Worm (Caenorhabditis elegans) whole organism, young adult: ENCODE data around the gene F53F4.11.
A peak's percentile ranks its signal among the peaks of the same experiment; 100 is the strongest.

ENCODE experiments used
- B0035.1 ChIP-seq: sonication (generic microtip); optimal IDR thresholded peaks from 2 replicates; lab custom pipeline; 2016; ENCODE audit warnings: missing genetic modification characterization, mild to moderate bottlenecking, missing compliant biosample characterization, missing genotype, missing genetic modification reagents
- B0261.1 ChIP-seq: sonication (generic microtip); optimal IDR thresholded peaks from 2 replicates; lab custom pipeline; 2016; ENCODE audit warnings: mild to moderate bottlenecking, missing genetic modification characterization, moderate library complexity, missing compliant biosample characterization
- C17E4.6 ChIP-seq: fragments of 200-800 bp; sonication (Bioruptor generic); IDR thresholded peaks from 2 replicates; pipeline ENCODE4 v1.3.6; 2022; ENCODE audit warnings: missing genetic modification reagents, missing genetic modification characterization, missing compliant biosample characterization
- D2030.7 ChIP-seq: fragments of 200-800 bp; sonication (Bioruptor generic); IDR thresholded peaks from 2 replicates; pipeline ENCODE4 v1.3.6; 2022; ENCODE audit warnings: missing genetic modification reagents, missing genetic modification characterization, missing compliant biosample characterization
- F49E8.2 ChIP-seq: sonication (generic microtip); optimal IDR thresholded peaks from 3 replicates; lab custom pipeline; 2017; ENCODE audit warnings: missing genetic modification characterization, mild to moderate bottlenecking, missing compliant biosample characterization, antibody characterized with exemption, moderate library complexity; ENCODE audit not compliant: insufficient read depth
- F57C9.4 ChIP-seq: sonication (generic microtip); optimal IDR thresholded peaks from 2 replicates; lab custom pipeline; 2017; ENCODE audit warnings: mild to moderate bottlenecking, missing genetic modification characterization, missing compliant biosample characterization
- K11D2.4 ChIP-seq: fragments of 200-800 bp; sonication (Bioruptor generic); IDR thresholded peaks from 2 replicates; pipeline ENCODE4 v1.3.6; 2022; ENCODE audit warnings: missing genetic modification reagents, missing genetic modification characterization, missing compliant biosample characterization
- T07F8.4 ChIP-seq: sonication (generic microtip); optimal IDR thresholded peaks from 2 replicates; lab custom pipeline; 2016; ENCODE audit warnings: mild to moderate bottlenecking, missing genetic modification characterization, moderate library complexity, missing compliant biosample characterization
- Y79H2A.3 ChIP-seq: fragments of 200-800 bp; sonication (Bioruptor generic); conservative IDR thresholded peaks from 2 replicates; pipeline ENCODE4 v1.3.6; 2022; ENCODE audit warnings: missing genetic modification reagents, missing genetic modification characterization, missing compliant biosample characterization
- akir-1 ChIP-seq: fragments of 200-800 bp; sonication (Bioruptor generic); optimal IDR thresholded peaks from 2 replicates; lab custom pipeline; 2018; ENCODE audit warnings: mild to moderate bottlenecking, missing genetic modification characterization, moderate library complexity, missing compliant biosample characterization
- athp-1 ChIP-seq: sonication (generic microtip); optimal IDR thresholded peaks from 2 replicates; lab custom pipeline; 2017; ENCODE audit warnings: mild to moderate bottlenecking, missing genetic modification characterization, missing compliant biosample characterization
- attf-6 ChIP-seq: fragments of 200-800 bp; sonication (Bioruptor generic); IDR thresholded peaks from 2 replicates; pipeline ENCODE4 v1.3.6; 2022; ENCODE audit warnings: missing genetic modification reagents, missing genetic modification characterization, missing compliant biosample characterization
- ccch-3 ChIP-seq: fragments of 200-800 bp; sonication (Bioruptor generic); optimal IDR thresholded peaks from 2 replicates; lab custom pipeline; 2018; ENCODE audit warnings: mild to moderate bottlenecking, missing genetic modification characterization, missing compliant biosample characterization
- cebp-1 ChIP-seq, 2 experiments: fragments of 200-800 bp in 1 of 2; sonication (Bioruptor generic) in 1 of 2; sonication (generic microtip) in 1 of 2; IDR thresholded peaks in 1 of 2; optimal IDR thresholded peaks in 1 of 2; 2 replicates each; pipeline versions ENCODE4 v1.3.6 to Lab custom; 2017 to 2022; ENCODE audit warnings: missing compliant biosample characterization in 2 of 2, missing genetic modification characterization in 2 of 2, mild to moderate bottlenecking in 1 of 2, missing genetic modification reagents in 1 of 2, moderate library complexity in 1 of 2
- ceh-100 ChIP-seq: fragments of 200-800 bp; sonication (Bioruptor generic); IDR thresholded peaks from 2 replicates; pipeline ENCODE4 v1.3.6; 2022; ENCODE audit warnings: missing genetic modification reagents, missing genetic modification characterization, missing compliant biosample characterization
- ceh-40 ChIP-seq: fragments of 200-800 bp; sonication (Bioruptor generic); IDR thresholded peaks from 2 replicates; pipeline ENCODE4 v1.3.6; 2022; ENCODE audit warnings: missing genetic modification characterization, missing compliant biosample characterization
- ceh-58 ChIP-seq: fragments of 200-800 bp; sonication (Bioruptor generic); IDR thresholded peaks from 2 replicates; pipeline ENCODE4 v1.3.6; 2022; ENCODE audit warnings: missing genetic modification characterization, missing compliant biosample characterization
- egl-18 ChIP-seq: fragments of 200-800 bp; sonication (Bioruptor generic); IDR thresholded peaks from 2 replicates; pipeline ENCODE4 v1.3.6; 2022; ENCODE audit warnings: missing genetic modification reagents, missing genetic modification characterization, missing compliant biosample characterization
- egl-44 ChIP-seq: fragments of 200-800 bp; sonication (Bioruptor generic); IDR thresholded peaks from 2 replicates; pipeline ENCODE4 v1.3.6; 2022; ENCODE audit warnings: missing genetic modification reagents, missing genetic modification characterization, missing compliant biosample characterization
- fkh-3 ChIP-seq: sonication (generic microtip); optimal IDR thresholded peaks from 2 replicates; lab custom pipeline; 2016; ENCODE audit warnings: mild to moderate bottlenecking, missing genetic modification characterization, missing compliant biosample characterization
- hlh-12 ChIP-seq: sonication (generic microtip); optimal IDR thresholded peaks from 2 replicates; lab custom pipeline; 2016; ENCODE audit warnings: missing genetic modification characterization, missing compliant biosample characterization
- hmg-1.2 ChIP-seq: fragments of 200-800 bp; sonication (Bioruptor generic); IDR thresholded peaks from 2 replicates; pipeline ENCODE4 v1.3.6; 2022; ENCODE audit warnings: missing genetic modification reagents, missing genetic modification characterization, missing compliant biosample characterization
- lag-1 ChIP-seq: fragments of 200-800 bp; sonication (Bioruptor generic); IDR thresholded peaks from 2 replicates; pipeline ENCODE4 v1.3.6; 2022; ENCODE audit warnings: missing genetic modification reagents, missing genetic modification characterization, missing compliant biosample characterization
- let-526 ChIP-seq: fragments of 200-800 bp; sonication (Bioruptor generic); IDR thresholded peaks from 2 replicates; pipeline ENCODE4 v1.3.6; 2022; ENCODE audit warnings: missing genetic modification reagents, missing genetic modification characterization, missing compliant biosample characterization
- lin-35 ChIP-seq, 3 experiments: fragments of 150-350 bp in 2 of 3; sonication (generic microtip) in 1 of 3; optimal IDR thresholded peaks; 2 replicates each; lab custom pipeline; 2014 to 2018; ENCODE audit warnings: missing biosample characterization in 3 of 3, missing genetic modification characterization in 3 of 3, missing genetic modification reagents in 3 of 3
- lin-54 ChIP-seq: fragments of 200-800 bp; sonication (Bioruptor generic); optimal IDR thresholded peaks from 2 replicates; lab custom pipeline; 2018; ENCODE audit warnings: mild to moderate bottlenecking, missing genetic modification characterization, missing compliant biosample characterization
- lsy-27 ChIP-seq: sonication (generic microtip); optimal IDR thresholded peaks from 2 replicates; lab custom pipeline; 2017; ENCODE audit warnings: missing genetic modification characterization, mild to moderate bottlenecking, missing compliant biosample characterization, antibody characterized with exemption, missing genotype, borderline replicate concordance; ENCODE audit not compliant: insufficient read depth
- madf-3 ChIP-seq: fragments of 200-800 bp; sonication (Bioruptor generic); IDR thresholded peaks from 2 replicates; pipeline ENCODE4 v1.3.6; 2022; ENCODE audit warnings: missing genetic modification reagents, missing genetic modification characterization, missing compliant biosample characterization
- madf-6 ChIP-seq: fragments of 200-800 bp; sonication (Bioruptor generic); IDR thresholded peaks from 2 replicates; pipeline ENCODE4 v1.3.6; 2022; ENCODE audit warnings: missing genetic modification reagents, missing genetic modification characterization, missing compliant biosample characterization
- mcd-1 ChIP-seq: fragments of 200-800 bp; sonication (Bioruptor generic); IDR thresholded peaks from 2 replicates; pipeline ENCODE4 v1.3.6; 2022; ENCODE audit warnings: missing genetic modification reagents, missing genetic modification characterization, missing compliant biosample characterization
- nfya-1 ChIP-seq: sonication (generic microtip); optimal IDR thresholded peaks from 2 replicates; lab custom pipeline; 2017; ENCODE audit warnings: antibody characterized with exemption, missing compliant biosample characterization, missing genetic modification characterization, borderline replicate concordance; ENCODE audit not compliant: insufficient read depth
- nhr-179 ChIP-seq: sonication (generic microtip); optimal IDR thresholded peaks from 2 replicates; lab custom pipeline; 2016; ENCODE audit warnings: mild to moderate bottlenecking, missing genetic modification characterization, missing compliant biosample characterization
- snpc-4 ChIP-seq, 5 experiments: fragments of 150-350 bp in 1 of 5; sonication (generic microtip) in 4 of 5; optimal IDR thresholded peaks; 2 replicates each; lab custom pipeline; 2014 to 2018; ENCODE audit warnings: missing genetic modification characterization in 5 of 5, missing biosample characterization in 3 of 5, antibody characterized with exemption in 2 of 5, mild to moderate bottlenecking in 2 of 5, missing compliant biosample characterization in 2 of 5, missing genotype in 2 of 5, moderate library complexity in 2 of 5, missing genetic modification reagents in 1 of 5
- somi-1 ChIP-seq: fragments of 200-800 bp; sonication (Bioruptor generic); optimal IDR thresholded peaks from 2 replicates; lab custom pipeline; 2018; ENCODE audit warnings: mild to moderate bottlenecking, missing genetic modification characterization, missing compliant biosample characterization
- tlf-1 ChIP-seq: fragments of 200-800 bp; sonication (Bioruptor generic); optimal IDR thresholded peaks from 2 replicates; lab custom pipeline; 2018; ENCODE audit warnings: mild to moderate bottlenecking, missing genetic modification characterization, missing compliant biosample characterization
- unc-130 ChIP-seq: sonication (generic microtip); optimal IDR thresholded peaks from 2 replicates; lab custom pipeline; 2016; ENCODE audit warnings: missing genetic modification reagents, missing genetic modification characterization, missing compliant biosample characterization
- unc-62 ChIP-seq: fragments of 150-350 bp; optimal IDR thresholded peaks from 2 replicates; lab custom pipeline; 2014; ENCODE audit warnings: missing biosample characterization, missing genetic modification reagents, missing genetic modification characterization
- xnd-1 ChIP-seq: sonication (generic microtip); optimal IDR thresholded peaks from 2 replicates; lab custom pipeline; 2016; ENCODE audit warnings: missing genotype, missing genetic modification reagents, missing genetic modification characterization, missing compliant biosample characterization
- ztf-22 ChIP-seq: fragments of 200-800 bp; sonication (Bioruptor generic); optimal IDR thresholded peaks from 2 replicates; lab custom pipeline; 2018; ENCODE audit warnings: mild to moderate bottlenecking, missing genetic modification characterization, moderate library complexity, missing compliant biosample characterization
- ztf-25 ChIP-seq: fragments of 200-800 bp; sonication (Bioruptor generic); IDR thresholded peaks from 2 replicates; pipeline ENCODE4 v1.3.6; 2022; ENCODE audit warnings: missing genetic modification reagents, missing genetic modification characterization, missing compliant biosample characterization
- ztf-3 ChIP-seq: fragments of 200-800 bp; sonication (Bioruptor generic); optimal IDR thresholded peaks from 2 replicates; lab custom pipeline; 2018; ENCODE audit warnings: mild to moderate bottlenecking, missing genetic modification characterization, missing compliant biosample characterization

F53F4.11 gene

ce11 chrV:13657291-13657690 is 33.0 kb upstream of the F53F4.11 start (continued):
- no peak for TF ChIP-seq C17E4.6 (GFP tag; lab: Robert Waterston, UW)
- no peak for TF ChIP-seq xnd-1 (tag; lab: Kevin White, UChicago)
- no peak for TF ChIP-seq snpc-4 (GFP tag; optimal IDR thresholded peaks at IDR 0.05; lab: Kevin White, UChicago)
- peak in 1 of 4 experiments; percentile 20 for TF ChIP-seq snpc-4 (tag; optimal IDR thresholded peaks at IDR 0.05; lab: Kevin White, UChicago)
- TF ChIP-seq unc-62 (GFP tag; lab: Kevin White, UChicago), result peak; percentile 58
- peak; percentile 66; the same call in 1 of the 2 replicates for TF ChIP-seq K11D2.4
- no peak for TF ChIP-seq egl-18 (GFP tag; lab: Robert Waterston, UW)
- peak; percentile 28; the same call in 1 of the 2 replicates for TF ChIP-seq hmg-1.2 (GFP tag; lab: Robert Waterston, UW)
- no peak for TF ChIP-seq nfya-1 (tag; lab: Kevin White, UChicago)
- peak; percentile 70; the same call in 1 of the 2 replicates for TF ChIP-seq lag-1 (GFP tag; lab: Robert Waterston, UW)
- TF ChIP-seq lin-35 (GFP tag; optimal IDR thresholded peaks at IDR 0.05; lab: Kevin White, UChicago), result peak in 1 of 3 experiments; percentile 33
- TF ChIP-seq cebp-1 (GFP tag; IDR thresholded peaks at IDR 0.05; lab: Robert Waterston, UW), result peak; percentile 8; the same call in 1 of the 2 replicates
- peak; percentile 71 for TF ChIP-seq cebp-1 (tag; optimal IDR thresholded peaks at IDR 0.05; lab: Kevin White, UChicago)
- TF ChIP-seq lin-54 (GFP tag; lab: Kevin White, UChicago), result peak; percentile 44
- TF ChIP-seq, all 124 proteins: peak for 33

- TF ChIP-seq madf-6 (GFP tag; lab: Robert Waterston, UW) (no peak; the same call in none of the 2 replicates), Y79H2A.3 (GFP tag; lab: Robert Waterston, UW) (no peak), ceh-40 (GFP tag; lab: Robert Waterston, UW) (no peak), nhr-179 (no peak), mcd-1 (GFP tag; lab: Robert Waterston, UW) (peak; percentile 44; the same call in 1 of the 2 replicates), athp-1 (no peak), nfya-1 (tag; lab: Kevin White, UChicago) (no peak), F57C9.4 (tag; lab: Kevin White, UChicago) (no peak), ceh-100 (no peak), egl-44 (GFP tag; lab: Robert Waterston, UW) (no peak), D2030.7 (GFP tag; lab: Robert Waterston, UW) (no peak), somi-1 (GFP tag; lab: Kevin White, UChicago) (peak; percentile 48), ztf-25 (GFP tag; lab: Robert Waterston, UW) (no peak), snpc-4 (GFP tag; optimal IDR thresholded peaks at IDR 0.05; lab: Kevin White, UChicago) (no peak), snpc-4 (tag; optimal IDR thresholded peaks at IDR 0.05; lab: Kevin White, UChicago) (peak in 2 of 4 experiments; percentile 25 to 26), fkh-3 (tag; lab: Kevin White, UChicago) (no peak), ztf-22 (peak; percentile 43), T07F8.4 (tag; lab: Kevin White, UChicago) (no peak), cebp-1 (GFP tag; IDR thresholded peaks at IDR 0.05; lab: Robert Waterston, UW) (peak; percentile 33; the same call in 1 of the 2 replicates), cebp-1 (tag; optimal IDR thresholded peaks at IDR 0.05; lab: Kevin White, UChicago) (peak; percentile 43), ccch-3 (GFP tag; lab: Kevin White, UChicago) (peak; percentile 21), egl-18 (GFP tag; lab: Robert Waterston, UW) (no peak), B0261.1 (tag; lab: Kevin White, UChicago) (no peak), hlh-12 (tag; lab: Kevin White, UChicago) (no peak), madf-3 (GFP tag; lab: Robert Waterston, UW) (peak; percentile 76; the same call in 1 of the 2 replicates), tlf-1 (GFP tag; lab: Kevin White, UChicago) (peak; percentile 55), attf-6 (GFP tag; lab: Robert Waterston, UW) (no peak), let-526 (GFP tag; lab: Robert Waterston, UW) (no peak; the same call in 1 of the 2 replicates), akir-1 (GFP tag; lab: Kevin White, UChicago) (peak; percentile 45), lag-1 (GFP tag; lab: Robert Waterston, UW) (no peak), ztf-3 (GFP tag; lab: Kevin White, UChicago) (no peak), B0035.1 (tag; lab: Kevin White, UChicago) (no peak), unc-130 (GFP tag; lab: Kevin White, UChicago) (no peak), lsy-27 (tag; lab: Kevin White, UChicago) (no peak), ceh-58 (GFP tag; lab: Robert Waterston, UW) (no peak), F49E8.2 (tag; lab: Kevin White, UChicago) (no peak)
These were observed 32.3 kb upstream of the F53F4.11 start for ce11 chrV:13656346-13657254.
